Fruit fly (Drosophila melanogaster) whole organism, embryonic: ENCODE measurements around the gene CkIIalpha-i3.

Experiments used
- CG11085 ChIP-seq: fragments of 200-800 bp; sonication (Bioruptor generic); IDR thresholded peaks from 2 replicates; pipeline ENCODE4 v1.3.6; 2022; ENCODE audit warnings: missing biosample characterization, missing genetic modification characterization
- CG11504 ChIP-seq: fragments of 200-800 bp; sonication (Bioruptor generic); optimal IDR thresholded peaks from 3 replicates; lab custom pipeline; 2019; ENCODE audit warnings: missing biosample characterization, mild to moderate bottlenecking, missing genetic modification characterization, moderate library complexity
- CG11560 ChIP-seq: fragments of 200-800 bp; sonication (Bioruptor generic); IDR thresholded peaks from 3 replicates; pipeline ENCODE4 v1.3.6; 2022; ENCODE audit warnings: missing biosample characterization, missing genetic modification characterization
- CG14014 ChIP-seq: fragments of 200-800 bp; sonication (Bioruptor generic); IDR thresholded peaks from 2 replicates; pipeline ENCODE4 v1.3.6; 2022; ENCODE audit warnings: missing biosample characterization, missing genetic modification characterization
- CG15073 ChIP-seq: fragments of 200-800 bp; sonication (Bioruptor generic); optimal IDR thresholded peaks from 2 replicates; lab custom pipeline; 2016; ENCODE audit warnings: missing biosample characterization, missing genetic modification characterization
- CG15479 ChIP-seq: fragments of 200-800 bp; sonication (Bioruptor generic); optimal IDR thresholded peaks from 3 replicates; lab custom pipeline; 2019; ENCODE audit warnings: missing biosample characterization, mild to moderate bottlenecking, missing genetic modification characterization, moderate library complexity
- CG32767 ChIP-seq: fragments of 200-800 bp; sonication (Bioruptor generic); IDR thresholded peaks from 2 replicates; pipeline ENCODE4 v1.3.6; 2022; ENCODE audit warnings: missing biosample characterization, missing genetic modification characterization
- CG34224 ChIP-seq: fragments of 200-800 bp; sonication (Bioruptor generic); IDR thresholded peaks from 3 replicates; pipeline ENCODE4 v1.3.6; 2022; ENCODE audit warnings: missing biosample characterization, missing genetic modification characterization; ENCODE audit not compliant: partially characterized antibody
- CG3995 ChIP-seq: fragments of 200-800 bp; sonication (Bioruptor generic); optimal IDR thresholded peaks from 3 replicates; lab custom pipeline; 2016; ENCODE audit warnings: missing biosample characterization, missing genetic modification characterization
- CG7745 ChIP-seq: fragments of 200-800 bp; sonication (Bioruptor generic); optimal IDR thresholded peaks from 2 replicates; lab custom pipeline; 2018; ENCODE audit warnings: missing biosample characterization, mild to moderate bottlenecking, missing genetic modification characterization, moderate library complexity
- CG7963 ChIP-seq: fragments of 200-800 bp; sonication (Bioruptor generic); IDR thresholded peaks from 3 replicates; pipeline ENCODE4 v1.3.6; 2022; ENCODE audit warnings: missing biosample characterization, missing genetic modification characterization; ENCODE audit not compliant: partially characterized antibody
- CG8290 ChIP-seq, 3 experiments: fragments of 200-800 bp; sonication (Bioruptor generic); optimal IDR thresholded peaks; 2 replicates each; lab custom pipeline; 2016 to 2019; ENCODE audit warnings: missing biosample characterization in 3 of 3, missing genetic modification characterization in 3 of 3, mild to moderate bottlenecking in 2 of 3, moderate library complexity in 1 of 3
- CG8388 ChIP-seq: fragments of 200-800 bp; sonication (Bioruptor generic); optimal IDR thresholded peaks from 2 replicates; lab custom pipeline; 2019; ENCODE audit warnings: missing biosample characterization, mild to moderate bottlenecking, missing genetic modification characterization, moderate library complexity
- CTCF ChIP-seq: fragments of 200-800 bp; sonication (Bioruptor generic); optimal IDR thresholded peaks from 2 replicates; lab custom pipeline; 2017; ENCODE audit warnings: missing biosample characterization, mild to moderate bottlenecking, missing genetic modification characterization, moderate library complexity
- D ChIP-seq, 2 experiments: fragments of 200-800 bp in 1 of 2; fragments of >200 bp in 1 of 2; sonication (Bioruptor generic) in 1 of 2; optimal IDR thresholded peaks; 2 replicates in 1 of 2; 3 replicates in 1 of 2; lab custom pipeline; 2017; ENCODE audit warnings: mild to moderate bottlenecking in 1 of 2, missing biosample characterization in 1 of 2, missing genetic modification characterization in 1 of 2, missing genetic modification reagents in 1 of 2
- Dek ChIP-seq: fragments of 200-800 bp; sonication (Bioruptor generic); optimal IDR thresholded peaks from 3 replicates; lab custom pipeline; 2019; ENCODE audit warnings: missing biosample characterization, mild to moderate bottlenecking, missing genetic modification characterization, moderate library complexity
- H2.0 ChIP-seq: fragments of 200-800 bp; sonication (Bioruptor generic); IDR thresholded peaks from 2 replicates; pipeline ENCODE4 v1.3.6; 2022; ENCODE audit warnings: missing biosample characterization, missing genetic modification characterization
- Hr78 ChIP-seq, 2 experiments: fragments of 200-800 bp in 1 of 2; fragments of >200 bp in 1 of 2; sonication (Bioruptor generic) in 1 of 2; optimal IDR thresholded peaks; 2 replicates each; lab custom pipeline; 2017 to 2019; ENCODE audit warnings: missing biosample characterization in 2 of 2, missing genetic modification characterization in 2 of 2, mild to moderate bottlenecking in 1 of 2, moderate library complexity in 1 of 2
- NC2β ChIP-seq: fragments of 200-800 bp; sonication (Bioruptor generic); optimal IDR thresholded peaks from 2 replicates; lab custom pipeline; 2016; ENCODE audit warnings: missing biosample characterization, missing genetic modification characterization
- Nf-YC ChIP-seq: fragments of 200-800 bp; optimal IDR thresholded peaks from 3 replicates; lab custom pipeline; 2019; ENCODE audit warnings: missing biosample characterization, mild to moderate bottlenecking, missing genetic modification characterization, moderate library complexity
- Rfx ChIP-seq: fragments of 200-800 bp; sonication (Bioruptor generic); IDR thresholded peaks from 2 replicates; pipeline ENCODE4 v1.3.6; 2022; ENCODE audit warnings: missing biosample characterization, missing genetic modification characterization
- Spps ChIP-seq: fragments of 200-800 bp; sonication (Bioruptor generic); optimal IDR thresholded peaks from 2 replicates; lab custom pipeline; 2018; ENCODE audit warnings: missing biosample characterization, mild to moderate bottlenecking, missing genetic modification characterization
- Trl ChIP-seq, 3 experiments: fragments of >200 bp in 2 of 3; fragments of 200-800 bp in 1 of 3; sonication (Bioruptor generic) in 1 of 3; optimal IDR thresholded peaks; 2 replicates in 1 of 3; 3 replicates in 2 of 3; lab custom pipeline; 2016 to 2017; ENCODE audit warnings: missing biosample characterization in 1 of 3, missing genetic modification characterization in 1 of 3
- abd-A ChIP-seq: fragments of 200-800 bp; sonication (Bioruptor generic); optimal IDR thresholded peaks from 3 replicates; lab custom pipeline; 2019; ENCODE audit warnings: missing biosample characterization, mild to moderate bottlenecking, missing genetic modification characterization, moderate library complexity
- al ChIP-seq: fragments of 200-800 bp; sonication (Bioruptor generic); IDR thresholded peaks from 2 replicates; pipeline ENCODE4 v1.3.6; 2022; ENCODE audit warnings: missing biosample characterization, missing genetic modification characterization
- bsh ChIP-seq, 2 experiments: fragments of 200-800 bp; sonication (Bioruptor generic); optimal IDR thresholded peaks; 2 replicates each; lab custom pipeline; 2017 to 2018; ENCODE audit warnings: mild to moderate bottlenecking in 2 of 2, missing biosample characterization in 2 of 2, missing genetic modification characterization in 2 of 2, moderate library complexity in 1 of 2
- cg ChIP-seq: fragments of 200-800 bp; sonication (Bioruptor generic); optimal IDR thresholded peaks from 3 replicates; lab custom pipeline; 2019; ENCODE audit warnings: missing biosample characterization, mild to moderate bottlenecking, missing genetic modification characterization, moderate library complexity
- chinmo ChIP-seq: fragments of 200-800 bp; sonication (Bioruptor generic); IDR thresholded peaks from 4 replicates; pipeline ENCODE4 v1.3.6; 2022; ENCODE audit warnings: missing biosample characterization, missing genetic modification characterization; ENCODE audit not compliant: partially characterized antibody
- crol ChIP-seq: fragments of 200-800 bp; sonication (Bioruptor generic); IDR thresholded peaks from 2 replicates; pipeline ENCODE4 v1.3.6; 2022; ENCODE audit warnings: missing biosample characterization, missing genetic modification characterization
- danr ChIP-seq: fragments of 200-800 bp; sonication (Bioruptor generic); IDR thresholded peaks from 2 replicates; pipeline ENCODE4 v1.3.6; 2022; ENCODE audit warnings: missing biosample characterization, missing genetic modification characterization
- fru ChIP-seq: fragments of >200 bp; optimal IDR thresholded peaks from 2 replicates; lab custom pipeline; 2017
- gcm ChIP-seq: fragments of 200-800 bp; sonication (Bioruptor generic); optimal IDR thresholded peaks from 2 replicates; lab custom pipeline; 2019; ENCODE audit warnings: missing biosample characterization, mild to moderate bottlenecking, missing genetic modification characterization, moderate library complexity
- inv ChIP-seq: fragments of 200-800 bp; sonication (Bioruptor generic); IDR thresholded peaks from 2 replicates; pipeline ENCODE4 v1.3.6; 2022; ENCODE audit warnings: missing biosample characterization, missing genetic modification characterization; ENCODE audit not compliant: partially characterized antibody
- psq ChIP-seq: fragments of 200-800 bp; sonication (Bioruptor generic); optimal IDR thresholded peaks from 2 replicates; lab custom pipeline; 2017; ENCODE audit warnings: missing biosample characterization, missing genetic modification characterization
- ro ChIP-seq: fragments of 200-800 bp; sonication (Bioruptor generic); IDR thresholded peaks from 2 replicates; pipeline ENCODE4 v1.3.6; 2022; ENCODE audit warnings: missing biosample characterization, missing genetic modification characterization
- slou ChIP-seq: fragments of 200-800 bp; sonication (Bioruptor generic); optimal IDR thresholded peaks from 3 replicates; lab custom pipeline; 2016; ENCODE audit warnings: missing biosample characterization, missing genetic modification characterization
- sna ChIP-seq: fragments of 200-800 bp; sonication (Bioruptor generic); IDR thresholded peaks from 2 replicates; pipeline ENCODE4 v1.3.6; 2022; ENCODE audit warnings: missing biosample characterization, missing genetic modification characterization; ENCODE audit not compliant: partially characterized antibody
- tap ChIP-seq: fragments of 200-800 bp; optimal IDR thresholded peaks from 3 replicates; lab custom pipeline; 2019; ENCODE audit warnings: missing biosample characterization, mild to moderate bottlenecking, missing genetic modification characterization, moderate library complexity
- trh ChIP-seq: fragments of 200-800 bp; sonication (Bioruptor generic); optimal IDR thresholded peaks from 2 replicates; lab custom pipeline; 2016; ENCODE audit warnings: missing biosample characterization, missing genetic modification characterization
- wor ChIP-seq: fragments of 200-800 bp; sonication (Bioruptor generic); IDR thresholded peaks from 2 replicates; pipeline ENCODE4 v1.3.6; 2022; ENCODE audit warnings: missing biosample characterization, missing genetic modification characterization
- zen2 ChIP-seq: fragments of 200-800 bp; sonication (Bioruptor generic); IDR thresholded peaks from 3 replicates; pipeline ENCODE4 v1.3.6; 2022; ENCODE audit warnings: missing biosample characterization, missing genetic modification characterization; ENCODE audit not compliant: partially characterized antibody

The CkIIalpha-i3 gene

DNA sequence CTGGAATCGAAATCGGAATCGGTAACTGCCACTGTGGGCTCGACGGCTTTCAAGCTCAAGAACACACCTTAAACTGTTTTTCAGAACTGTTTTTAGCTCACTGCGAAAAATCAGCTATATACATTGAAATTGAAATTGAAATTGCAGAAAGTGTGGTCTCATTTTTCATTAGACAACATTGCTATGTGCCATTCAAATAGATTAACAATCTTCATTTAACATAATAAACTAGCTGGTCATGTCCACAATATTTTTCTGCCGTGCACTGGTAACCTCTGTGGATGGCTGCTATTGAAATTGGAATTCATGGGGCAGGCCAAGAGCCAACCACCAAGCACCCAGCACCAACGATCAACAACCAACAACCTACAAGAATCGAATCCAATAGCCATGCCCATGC lies 25.5 kb upstream of the CkIIalpha-i3 start (continued):
- TF ChIP-seq CG15479 (GFP tag; lab: Kevin White, UChicago): no peak
- TF ChIP-seq Nf-YC (tag; lab: Kevin White, UChicago): no peak
- TF ChIP-seq CG8388 (GFP tag; lab: Kevin White, UChicago): peak; percentile 1
- TF ChIP-seq Trl (optimal IDR thresholded peaks at IDR 0.05; lab: Kevin White, UChicago): no peak
- TF ChIP-seq Trl (GFP tag; optimal IDR thresholded peaks at IDR 0.05; lab: Kevin White, UChicago): no peak
- TF ChIP-seq Rfx (GFP tag; lab: Robert Waterston, UW): no peak
- TF ChIP-seq sna (GFP tag; lab: Robert Waterston, UW): no peak
- TF ChIP-seq inv (GFP tag; lab: Robert Waterston, UW): no peak
- no peak for TF ChIP-seq CG7963 (GFP tag; lab: Robert Waterston, UW)
- TF ChIP-seq NC2β (GFP tag; lab: Kevin White, UChicago): no peak
- no peak for TF ChIP-seq Hr78 (GFP tag; optimal IDR thresholded peaks at IDR 0.05; lab: Kevin White, UChicago)
- TF ChIP-seq psq (GFP tag; lab: Kevin White, UChicago): no peak
- TF ChIP-seq CG8290 (GFP tag; optimal IDR thresholded peaks at IDR 0.05; lab: Kevin White, UChicago): no peak
- TF ChIP-seq CG8290 (tag; optimal IDR thresholded peaks at IDR 0.05; lab: Kevin White, UChicago): peak in 1 of 2 experiments; percentile 9
- TF ChIP-seq CG32767 (GFP tag; lab: Robert Waterston, UW): no peak
- no peak for TF ChIP-seq H2.0 (GFP tag; lab: Robert Waterston, UW)
- no peak for TF ChIP-seq CG7745 (tag; lab: Kevin White, UChicago)
- peak; percentile 20 for TF ChIP-seq CG11504 (tag; lab: Kevin White, UChicago)
- TF ChIP-seq gcm (GFP tag; lab: Kevin White, UChicago): no peak
- no peak for TF ChIP-seq zen2
- no peak for TF ChIP-seq cg (GFP tag; lab: Kevin White, UChicago)
- peak; percentile 63 to 66 for TF ChIP-seq bsh (GFP tag; optimal IDR thresholded peaks at IDR 0.05; lab: Kevin White, UChicago)
- TF ChIP-seq CTCF (GFP tag; lab: Kevin White, UChicago): no peak
- TF ChIP-seq fru (lab: Kevin White, UChicago): no peak
- no peak for TF ChIP-seq CG3995 (GFP tag; lab: Kevin White, UChicago)
- TF ChIP-seq CG34224 (GFP tag; lab: Robert Waterston, UW): no peak
- no peak for TF ChIP-seq CG11560 (tag; lab: Robert Waterston, UW)
- no peak for TF ChIP-seq tap (tag; lab: Kevin White, UChicago)
- TF ChIP-seq Dek (tag; lab: Kevin White, UChicago): no peak
- no peak for TF ChIP-seq trh
- TF ChIP-seq CG15073 (GFP tag; lab: Kevin White, UChicago): no peak
- no peak for TF ChIP-seq al
- no peak for TF ChIP-seq ro (GFP tag; lab: Robert Waterston, UW)
- no peak for TF ChIP-seq danr (GFP tag; lab: Robert Waterston, UW)
- no peak for TF ChIP-seq D (optimal IDR thresholded peaks at IDR 0.05; lab: Kevin White, UChicago)
- TF ChIP-seq D (GFP tag; optimal IDR thresholded peaks at IDR 0.05; lab: Kevin White, UChicago): no peak
- no peak for TF ChIP-seq crol (GFP tag; lab: Robert Waterston, UW)
- no peak for TF ChIP-seq slou
- no peak for TF ChIP-seq abd-A (tag; lab: Kevin White, UChicago)
- no peak for TF ChIP-seq wor
- peak; percentile 33 for TF ChIP-seq Spps (tag; lab: Kevin White, UChicago)
- no peak for TF ChIP-seq CG14014
- no peak for TF ChIP-seq CG11085 (GFP tag; lab: Robert Waterston, UW)
- TF ChIP-seq chinmo (GFP tag; lab: Robert Waterston, UW): no peak
